Fruit fly (Drosophila melanogaster) whole organism, embryonic: ENCODE measurements around the gene akirin.

Experiments
- Atf6 ChIP-seq: fragments of 200-800 bp; sonication (Bioruptor generic); IDR thresholded peaks from 2 replicates; pipeline ENCODE4 v1.3.6; 2022; ENCODE audit warnings: missing biosample characterization, missing genetic modification characterization
- CG10267 ChIP-seq: fragments of 200-800 bp; sonication (Bioruptor generic); optimal IDR thresholded peaks from 2 replicates; lab custom pipeline; 2018; ENCODE audit warnings: missing biosample characterization, mild to moderate bottlenecking, missing genetic modification characterization, moderate library complexity
- CG10565 ChIP-seq: fragments of 200-800 bp; sonication (Bioruptor generic); optimal IDR thresholded peaks from 3 replicates; lab custom pipeline; 2016; ENCODE audit warnings: missing biosample characterization, mild to moderate bottlenecking, missing genetic modification characterization
- CG11398 ChIP-seq: fragments of 200-800 bp; sonication (Bioruptor generic); optimal IDR thresholded peaks from 2 replicates; lab custom pipeline; 2016; ENCODE audit warnings: missing biosample characterization, missing genetic modification characterization
- CG11456 ChIP-seq: fragments of 200-800 bp; sonication (Bioruptor generic); IDR thresholded peaks from 3 replicates; pipeline ENCODE4 v1.3.6; 2022; ENCODE audit warnings: missing biosample characterization, missing genetic modification characterization
- CG11504 ChIP-seq: fragments of 200-800 bp; sonication (Bioruptor generic); optimal IDR thresholded peaks from 3 replicates; lab custom pipeline; 2019; ENCODE audit warnings: missing biosample characterization, mild to moderate bottlenecking, missing genetic modification characterization, moderate library complexity
- CG12391 ChIP-seq: fragments of 200-800 bp; sonication (Bioruptor generic); optimal IDR thresholded peaks from 3 replicates; lab custom pipeline; 2018; ENCODE audit warnings: missing biosample characterization, mild to moderate bottlenecking, missing genetic modification characterization, moderate library complexity
- CG14860 ChIP-seq: fragments of 200-800 bp; sonication (Bioruptor generic); IDR thresholded peaks from 3 replicates; pipeline ENCODE4 v1.3.6; 2022; ENCODE audit warnings: missing biosample characterization, missing genetic modification characterization; ENCODE audit not compliant: partially characterized antibody
- CG17829 ChIP-seq: fragments of 200-800 bp; optimal IDR thresholded peaks from 2 replicates; lab custom pipeline; 2019; ENCODE audit warnings: missing biosample characterization, mild to moderate bottlenecking, missing genetic modification characterization, moderate library complexity
- CG1792 ChIP-seq: fragments of 200-800 bp; sonication (Bioruptor generic); optimal IDR thresholded peaks from 2 replicates; lab custom pipeline; 2016; ENCODE audit warnings: missing biosample characterization, missing genetic modification characterization
- CG32767 ChIP-seq: fragments of 200-800 bp; sonication (Bioruptor generic); IDR thresholded peaks from 2 replicates; pipeline ENCODE4 v1.3.6; 2022; ENCODE audit warnings: missing biosample characterization, missing genetic modification characterization
- CG3838 ChIP-seq: fragments of 200-800 bp; sonication (Bioruptor generic); optimal IDR thresholded peaks from 3 replicates; lab custom pipeline; 2016; ENCODE audit warnings: missing biosample characterization, missing genetic modification characterization
- CG4360 ChIP-seq: fragments of 200-800 bp; sonication (Bioruptor generic); IDR thresholded peaks from 2 replicates; pipeline ENCODE4 v1.3.6; 2022; ENCODE audit warnings: missing biosample characterization, missing genetic modification characterization
- CG4424 ChIP-seq: fragments of 200-800 bp; sonication (Bioruptor generic); optimal IDR thresholded peaks from 3 replicates; lab custom pipeline; 2016; ENCODE audit warnings: missing biosample characterization, missing genetic modification characterization
- CG4617 ChIP-seq: fragments of 200-800 bp; sonication (Bioruptor generic); optimal IDR thresholded peaks from 3 replicates; lab custom pipeline; 2016; ENCODE audit warnings: missing biosample characterization, missing genetic modification characterization, borderline replicate concordance
- CG6272 ChIP-seq: fragments of 200-800 bp; sonication (Bioruptor generic); IDR thresholded peaks from 2 replicates; pipeline ENCODE4 v1.3.6; 2022; ENCODE audit warnings: missing biosample characterization, missing genetic modification characterization
- CG6791 ChIP-seq: fragments of 200-800 bp; sonication (Bioruptor generic); IDR thresholded peaks from 3 replicates; pipeline ENCODE4 v1.3.6; 2022; ENCODE audit warnings: missing biosample characterization, missing genetic modification characterization; ENCODE audit not compliant: partially characterized antibody
- CG7271 ChIP-seq: fragments of 200-800 bp; sonication (Bioruptor generic); optimal IDR thresholded peaks from 2 replicates; lab custom pipeline; 2018; ENCODE audit warnings: missing biosample characterization, mild to moderate bottlenecking, missing genetic modification characterization, moderate library complexity
- CG7372 ChIP-seq: fragments of 200-800 bp; sonication (Bioruptor generic); IDR thresholded peaks from 2 replicates; pipeline ENCODE4 v1.3.6; 2022; ENCODE audit warnings: missing biosample characterization, missing genetic modification characterization
- CG8290 ChIP-seq, 3 experiments: fragments of 200-800 bp; sonication (Bioruptor generic); optimal IDR thresholded peaks; 2 replicates each; lab custom pipeline; 2016 to 2019; ENCODE audit warnings: missing biosample characterization in 3 of 3, missing genetic modification characterization in 3 of 3, mild to moderate bottlenecking in 2 of 3, moderate library complexity in 1 of 3
- CG9215 ChIP-seq: fragments of 200-800 bp; sonication (Bioruptor generic); IDR thresholded peaks from 2 replicates; pipeline ENCODE4 v1.3.6; 2022; ENCODE audit warnings: missing biosample characterization, missing genetic modification characterization
- D19B ChIP-seq: fragments of 200-800 bp; sonication (Bioruptor generic); optimal IDR thresholded peaks from 2 replicates; lab custom pipeline; 2017; ENCODE audit warnings: missing biosample characterization, mild to moderate bottlenecking, missing genetic modification characterization
- Dll ChIP-seq: fragments of 200-800 bp; sonication (Bioruptor generic); IDR thresholded peaks from 4 replicates; pipeline ENCODE4 v1.3.6; 2022; ENCODE audit warnings: missing biosample characterization, missing genetic modification characterization; ENCODE audit not compliant: partially characterized antibody
- Doc2 ChIP-seq: fragments of 200-800 bp; sonication (Bioruptor generic); IDR thresholded peaks from 2 replicates; pipeline ENCODE4 v1.3.6; 2022; ENCODE audit warnings: missing biosample characterization, missing genetic modification characterization
- Doc3 ChIP-seq: fragments of 200-800 bp; sonication (Bioruptor generic); IDR thresholded peaks from 3 replicates; pipeline ENCODE4 v1.3.6; 2022; ENCODE audit warnings: missing biosample characterization, missing genetic modification characterization; ENCODE audit not compliant: partially characterized antibody
- Dref ChIP-seq: fragments of 200-800 bp; sonication (Bioruptor generic); IDR thresholded peaks from 2 replicates; pipeline ENCODE4 v1.3.6; 2022; ENCODE audit warnings: missing biosample characterization, missing genetic modification characterization
- Elba2 ChIP-seq: fragments of 200-800 bp; sonication (Bioruptor generic); optimal IDR thresholded peaks from 3 replicates; lab custom pipeline; 2016; ENCODE audit warnings: missing biosample characterization, missing genetic modification characterization
- MBD-R2 ChIP-seq: fragments of 200-800 bp; sonication (Bioruptor generic); IDR thresholded peaks from 2 replicates; pipeline ENCODE4 v1.3.6; 2022; ENCODE audit warnings: missing biosample characterization, missing genetic modification characterization
- Nf-YB ChIP-seq: fragments of 200-800 bp; sonication (Bioruptor generic); optimal IDR thresholded peaks from 3 replicates; lab custom pipeline; 2019; ENCODE audit warnings: missing biosample characterization, mild to moderate bottlenecking, missing genetic modification characterization, moderate library complexity
- Ravus ChIP-seq: fragments of 200-800 bp; sonication (Bioruptor generic); IDR thresholded peaks from 2 replicates; pipeline ENCODE4 v1.3.6; 2022; ENCODE audit warnings: missing biosample characterization, missing genetic modification characterization
- Sox102F ChIP-seq: fragments of 200-800 bp; sonication (Bioruptor generic); optimal IDR thresholded peaks from 2 replicates; lab custom pipeline; 2018; ENCODE audit warnings: missing biosample characterization, mild to moderate bottlenecking, missing genetic modification characterization, moderate library complexity
- Sry-δ ChIP-seq: fragments of 200-800 bp; sonication (Bioruptor generic); optimal IDR thresholded peaks from 2 replicates; lab custom pipeline; 2016; ENCODE audit warnings: missing biosample characterization, missing genetic modification characterization
- croc ChIP-seq: fragments of 200-800 bp; sonication (Bioruptor generic); conservative IDR thresholded peaks from 3 replicates; pipeline ENCODE4 v1.3.6; 2022; ENCODE audit warnings: missing biosample characterization, missing genetic modification characterization
- en ChIP-seq: fragments of 200-800 bp; sonication (Bioruptor generic); optimal IDR thresholded peaks from 2 replicates; lab custom pipeline; 2016; ENCODE audit warnings: missing biosample characterization, missing genetic modification characterization
- esg ChIP-seq: fragments of 200-800 bp; sonication (Bioruptor generic); conservative IDR thresholded peaks from 2 replicates; pipeline ENCODE4 v1.3.6; 2022; ENCODE audit warnings: missing biosample characterization, missing genetic modification characterization
- gce ChIP-seq: fragments of 200-800 bp; sonication (Bioruptor generic); IDR thresholded peaks from 3 replicates; pipeline ENCODE4 v1.3.6; 2022; ENCODE audit warnings: missing biosample characterization, missing genetic modification characterization
- gsb-n ChIP-seq: fragments of 200-800 bp; sonication (Bioruptor generic); optimal IDR thresholded peaks from 3 replicates; lab custom pipeline; 2018; ENCODE audit warnings: missing biosample characterization, mild to moderate bottlenecking, missing genetic modification characterization
- ind ChIP-seq: fragments of 200-800 bp; sonication (Bioruptor generic); optimal IDR thresholded peaks from 3 replicates; lab custom pipeline; 2016; ENCODE audit warnings: missing biosample characterization, missing genetic modification characterization
- knrl ChIP-seq: fragments of 200-800 bp; sonication (Bioruptor generic); IDR thresholded peaks from 3 replicates; pipeline ENCODE4 v1.3.6; 2022; ENCODE audit warnings: missing biosample characterization, missing genetic modification characterization; ENCODE audit not compliant: partially characterized antibody
- lov ChIP-seq, 2 experiments: fragments of 200-800 bp in 1 of 2; fragments of >200 bp in 1 of 2; sonication (Bioruptor generic) in 1 of 2; IDR thresholded peaks in 1 of 2; optimal IDR thresholded peaks in 1 of 2; 2 replicates in 1 of 2; 3 replicates in 1 of 2; pipeline versions ENCODE4 v1.3.6 to Lab custom; 2017 to 2022; ENCODE audit warnings: missing biosample characterization in 1 of 2, missing genetic modification characterization in 1 of 2
- otp ChIP-seq: fragments of 200-800 bp; sonication (Bioruptor generic); IDR thresholded peaks from 3 replicates; pipeline ENCODE4, ENCODE4 v1.3.6; 2022; ENCODE audit warnings: missing biosample characterization, missing genetic modification characterization
- salm ChIP-seq: fragments of 200-800 bp; sonication (Bioruptor generic); optimal IDR thresholded peaks from 2 replicates; lab custom pipeline; 2018; ENCODE audit warnings: missing biosample characterization, mild to moderate bottlenecking, missing genetic modification characterization
- sens ChIP-seq: fragments of 200-800 bp; sonication (Bioruptor generic); peaks from one replicate; lab custom pipeline; 2016; ENCODE audit warnings: missing biosample characterization, missing genetic modification characterization
- sim ChIP-seq: fragments of 200-800 bp; sonication (Bioruptor generic); IDR thresholded peaks from 2 replicates; pipeline ENCODE4 v1.3.6; 2022; ENCODE audit warnings: missing biosample characterization, missing genetic modification characterization
- sima ChIP-seq: fragments of 200-800 bp; sonication (Bioruptor generic); optimal IDR thresholded peaks from 2 replicates; lab custom pipeline; 2016; ENCODE audit warnings: missing biosample characterization, missing genetic modification characterization
- slbo ChIP-seq: fragments of 200-800 bp; sonication (Bioruptor generic); IDR thresholded peaks from 2 replicates; pipeline ENCODE4 v1.3.6; 2022; ENCODE audit warnings: missing biosample characterization, missing genetic modification characterization
- tap ChIP-seq: fragments of 200-800 bp; optimal IDR thresholded peaks from 3 replicates; lab custom pipeline; 2019; ENCODE audit warnings: missing biosample characterization, mild to moderate bottlenecking, missing genetic modification characterization, moderate library complexity
- unc-4 ChIP-seq: fragments of 200-800 bp; sonication (Bioruptor generic); IDR thresholded peaks from 2 replicates; pipeline ENCODE4 v1.3.6; 2022; ENCODE audit warnings: missing biosample characterization, missing genetic modification characterization; ENCODE audit not compliant: partially characterized antibody
- wdn ChIP-seq: fragments of 200-800 bp; sonication (Bioruptor generic); IDR thresholded peaks from 2 replicates; pipeline ENCODE4 v1.3.6; 2022; ENCODE audit warnings: missing biosample characterization, missing genetic modification characterization

akirin gene

DNA sequence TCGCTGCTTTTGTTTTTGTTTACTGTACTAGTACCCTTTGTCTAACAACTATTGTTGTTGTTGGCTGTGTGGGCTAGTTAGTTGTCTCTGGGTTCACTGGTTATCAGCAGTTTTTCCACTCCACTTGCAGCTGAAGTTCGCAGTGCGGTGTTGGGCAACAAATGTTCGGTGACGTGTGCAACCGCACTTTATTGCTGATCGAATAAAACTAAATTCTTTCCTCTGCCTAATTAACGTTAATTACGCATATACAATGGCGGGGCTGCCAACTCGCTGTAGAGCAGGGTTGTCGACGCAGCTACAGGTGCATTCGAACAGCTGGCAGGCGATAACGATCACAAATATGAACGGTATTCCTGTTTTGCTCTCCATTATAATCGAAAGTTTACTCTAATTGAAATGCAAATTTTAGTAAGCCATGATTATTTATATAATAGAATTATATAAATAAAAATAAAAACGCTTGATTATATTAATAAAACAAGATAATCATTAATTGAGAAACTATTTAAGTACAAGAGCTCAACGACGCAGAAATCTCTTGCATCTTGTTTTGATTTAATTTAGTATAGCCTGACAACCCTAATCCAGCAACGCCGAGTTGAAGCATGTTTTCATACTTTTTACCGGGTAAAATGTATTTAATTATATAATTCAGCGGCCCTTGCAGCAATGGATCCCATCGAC, 40.9 kb upstream of the akirin start, which contains the start of the genes mrva, CG42307 and mus312 (continued):
- TF ChIP-seq CG3838 (GFP tag; lab: Kevin White, UChicago) (peak; percentile 0), CG4360 (GFP tag; lab: Robert Waterston, UW) (peak; percentile 83), CG8290 (GFP tag; optimal IDR thresholded peaks at IDR 0.05; lab: Kevin White, UChicago) (peak; percentile 66), CG8290 (tag; optimal IDR thresholded peaks at IDR 0.05; lab: Kevin White, UChicago) (no peak), CG11398 (no peak), tap (tag; lab: Kevin White, UChicago) (no peak), salm (peak; percentile 87), CG11456 (GFP tag; lab: Robert Waterston, UW) (peak; percentile 81; the same call in 2 of the 3 replicates), sens (GFP tag; lab: Kevin White, UChicago) (peak; percentile 93), ind (GFP tag; lab: Kevin White, UChicago) (peak; percentile 86), gce (GFP tag; lab: Robert Waterston, UW) (0 out of 3 replicates have a peak, but pooled peaks have one; percentile 14), CG9215 (peak; percentile 74), CG1792 (GFP tag; lab: Kevin White, UChicago) (peak; percentile 28), croc (GFP tag; lab: Robert Waterston, UW) (peak; percentile 63), Doc2 (no peak), CG7271 (tag; lab: Kevin White, UChicago) (peak; percentile 41), CG10565 (no peak), CG32767 (peak; percentile 87), Dll (GFP tag; lab: Robert Waterston, UW) (peak; percentile 60; the same call in 3 of the 4 replicates), unc-4 (peak; percentile 46), en (GFP tag; lab: Kevin White, UChicago) (no peak), Sox102F (no peak), sim (0 out of 2 replicates have a peak, but pooled peaks have one; percentile 13), Sry-δ (GFP tag; lab: Kevin White, UChicago) (peak; percentile 42), otp (GFP tag; lab: Robert Waterston, UW) (peak; percentile 82), D19B (GFP tag; lab: Kevin White, UChicago) (no peak), esg (peak; percentile 86), Ravus (GFP tag; lab: Robert Waterston, UW) (peak; percentile 38; the same call in 1 of the 2 replicates), slbo (peak; percentile 91), Atf6 (GFP tag; lab: Robert Waterston, UW) (peak; percentile 69), CG6272 (GFP tag; lab: Robert Waterston, UW) (0 out of 2 replicates have a peak, but pooled peaks have one; percentile 64)

DNA sequence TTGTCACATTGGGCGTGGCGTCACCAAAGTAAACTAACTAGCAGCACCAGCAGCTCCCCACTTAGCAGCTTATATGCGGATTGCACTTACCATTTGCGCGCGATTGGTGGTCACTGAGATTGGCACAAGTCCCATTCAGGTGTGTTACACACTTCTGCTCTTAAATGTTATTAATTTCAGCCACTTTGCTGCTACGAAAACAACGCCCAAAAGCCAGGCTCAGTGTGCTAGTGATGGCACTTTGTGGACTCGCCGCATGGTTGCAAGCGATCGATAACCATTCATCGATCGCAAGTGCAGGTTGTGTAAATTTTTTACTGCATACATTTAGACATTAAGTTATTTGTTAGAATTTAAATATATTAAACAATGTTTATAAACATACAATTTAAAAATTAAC, 34.7 kb upstream of the akirin start, which contains the start of the genes wrm1 and wrm2:
TSS of gene wrm1 (minus strand) at position 237 of the 400 bp plus-strand sequence.
TSS of gene wrm2 (minus strand) at position 237 of the 400 bp plus-strand sequence.
- peak; percentile 57; the same call in 1 of the 3 replicates for TF ChIP-seq Doc3 (GFP tag; lab: Robert Waterston, UW)
- TF ChIP-seq gsb-n (tag; lab: Kevin White, UChicago) = peak; percentile 89
- no peak for TF ChIP-seq lov (optimal IDR thresholded peaks at IDR 0.05; lab: Kevin White, UChicago)
- no peak for TF ChIP-seq lov (GFP tag; IDR thresholded peaks at IDR 0.05; lab: Robert Waterston, UW)
- TF ChIP-seq Nf-YB = peak; percentile 7
- TF ChIP-seq Dref (GFP tag; lab: Robert Waterston, UW) = peak; percentile 84
- peak; percentile 69; the same call in 3 of the 4 replicates for TF ChIP-seq Dll (GFP tag; lab: Robert Waterston, UW)
- peak; percentile 62 for TF ChIP-seq CG4617
- TF ChIP-seq CG12391 (tag; lab: Kevin White, UChicago) = peak; percentile 29
- TF ChIP-seq CG4424 = peak; percentile 14
- TF ChIP-seq CG17829 = peak; percentile 22
- peak; percentile 98 for TF ChIP-seq CG11504
- peak; percentile 87 for TF ChIP-seq MBD-R2 (GFP tag; lab: Robert Waterston, UW)
- no peak for TF ChIP-seq CG7372 (GFP tag; lab: Robert Waterston, UW)
- peak; percentile 40; the same call in 1 of the 3 replicates for TF ChIP-seq CG14860
- peak; percentile 67 for TF ChIP-seq CG6791 (GFP tag; lab: Robert Waterston, UW)
- TF ChIP-seq wdn (GFP tag; lab: Robert Waterston, UW) = no peak
- TF ChIP-seq CG10267 (tag; lab: Kevin White, UChicago) = peak; percentile 47
- peak; percentile 88 for TF ChIP-seq Elba2
- no peak for TF ChIP-seq sima (GFP tag; lab: Kevin White, UChicago)
- TF ChIP-seq knrl (GFP tag; lab: Robert Waterston, UW) = peak; percentile 56; the same call in 1 of the 3 replicates
